Fruit fly (Drosophila melanogaster) whole organism, embryonic: ENCODE measurements around the gene mop.
A peak's percentile ranks its signal among the peaks of the same experiment; 100 is the strongest.

Source experiments
- Awh ChIP-seq: fragments of 200-800 bp; sonication (Bioruptor generic); IDR thresholded peaks from 2 replicates; pipeline ENCODE4, ENCODE4 v1.3.6; 2022; ENCODE audit warnings: missing biosample characterization, missing genetic modification characterization
- B-H1 ChIP-seq: fragments of 200-800 bp; sonication (Bioruptor generic); IDR thresholded peaks from 3 replicates; pipeline ENCODE4 v1.3.6; 2022; ENCODE audit warnings: missing biosample characterization, missing genetic modification characterization
- CG10147 ChIP-seq: fragments of 200-800 bp; sonication (Bioruptor generic); optimal IDR thresholded peaks from 2 replicates; lab custom pipeline; 2019; ENCODE audit warnings: missing biosample characterization, mild to moderate bottlenecking, missing genetic modification characterization, moderate library complexity
- CG11085 ChIP-seq: fragments of 200-800 bp; sonication (Bioruptor generic); IDR thresholded peaks from 2 replicates; pipeline ENCODE4 v1.3.6; 2022; ENCODE audit warnings: missing biosample characterization, missing genetic modification characterization
- CG13287 ChIP-seq: fragments of 200-800 bp; sonication (Bioruptor generic); IDR thresholded peaks from 2 replicates; pipeline ENCODE4 v1.3.6; 2022; ENCODE audit warnings: missing biosample characterization, missing genetic modification characterization; ENCODE audit not compliant: partially characterized antibody
- CG14667 ChIP-seq: fragments of 200-800 bp; sonication (Bioruptor generic); IDR thresholded peaks from 2 replicates; pipeline ENCODE4 v1.3.6; 2022; ENCODE audit warnings: missing biosample characterization, missing genetic modification characterization
- CG16863 ChIP-seq: fragments of 200-800 bp; sonication (Bioruptor generic); optimal IDR thresholded peaks from 3 replicates; lab custom pipeline; 2016; ENCODE audit warnings: missing biosample characterization, missing genetic modification characterization
- CG17186 ChIP-seq: fragments of 200-800 bp; sonication (Bioruptor generic); optimal IDR thresholded peaks from 3 replicates; lab custom pipeline; 2017; ENCODE audit warnings: missing biosample characterization, missing genetic modification reagents, missing genetic modification characterization
- CG32767 ChIP-seq: fragments of 200-800 bp; sonication (Bioruptor generic); IDR thresholded peaks from 2 replicates; pipeline ENCODE4 v1.3.6; 2022; ENCODE audit warnings: missing biosample characterization, missing genetic modification characterization
- CG33213 ChIP-seq: fragments of 200-800 bp; sonication (Bioruptor generic); optimal IDR thresholded peaks from 3 replicates; lab custom pipeline; 2016; ENCODE audit warnings: missing biosample characterization, missing genetic modification characterization
- CG34224 ChIP-seq: fragments of 200-800 bp; sonication (Bioruptor generic); IDR thresholded peaks from 3 replicates; pipeline ENCODE4 v1.3.6; 2022; ENCODE audit warnings: missing biosample characterization, missing genetic modification characterization; ENCODE audit not compliant: partially characterized antibody
- CG4404 ChIP-seq: fragments of 200-800 bp; sonication (Bioruptor generic); IDR thresholded peaks from 2 replicates; pipeline ENCODE4 v1.3.6; 2022; ENCODE audit warnings: missing biosample characterization, missing genetic modification characterization
- CG6689 ChIP-seq: fragments of 200-800 bp; sonication (Bioruptor generic); IDR thresholded peaks from 2 replicates; pipeline ENCODE4 v1.3.6; 2022; ENCODE audit warnings: missing biosample characterization, missing genetic modification characterization
- CG9215 ChIP-seq: fragments of 200-800 bp; sonication (Bioruptor generic); IDR thresholded peaks from 2 replicates; pipeline ENCODE4 v1.3.6; 2022; ENCODE audit warnings: missing biosample characterization, missing genetic modification characterization
- CG9876 ChIP-seq: fragments of 200-800 bp; sonication (Bioruptor generic); optimal IDR thresholded peaks from 2 replicates; lab custom pipeline; 2016; ENCODE audit warnings: missing biosample characterization, missing genetic modification characterization
- CHES-1-like ChIP-seq: fragments of 200-800 bp; sonication (Bioruptor generic); optimal IDR thresholded peaks from 2 replicates; lab custom pipeline; 2016; ENCODE audit warnings: missing biosample characterization, missing genetic modification characterization
- CkIIα-i1 ChIP-seq: fragments of 200-800 bp; sonication (Bioruptor generic); IDR thresholded peaks from 2 replicates; pipeline ENCODE4 v1.3.6; 2022; ENCODE audit warnings: missing biosample characterization, missing genetic modification characterization
- Dfd ChIP-seq, 2 experiments: fragments of >200 bp; optimal IDR thresholded peaks; 2 replicates each; lab custom pipeline; 2017; ENCODE audit warnings: missing biosample characterization in 2 of 2, missing genetic modification characterization in 2 of 2
- Drgx ChIP-seq: fragments of 200-800 bp; sonication (Bioruptor generic); IDR thresholded peaks from 2 replicates; pipeline ENCODE4 v1.3.6; 2022; ENCODE audit warnings: missing biosample characterization, missing genetic modification characterization
- HLH3B ChIP-seq: fragments of 200-800 bp; sonication (Bioruptor generic); IDR thresholded peaks from 2 replicates; pipeline ENCODE4 v1.3.6; 2022; ENCODE audit warnings: missing biosample characterization, missing genetic modification characterization
- Hsf ChIP-seq: fragments of 200-800 bp; sonication (Bioruptor generic); optimal IDR thresholded peaks from 3 replicates; lab custom pipeline; 2016; ENCODE audit warnings: missing biosample characterization, missing genetic modification characterization
- Lpt ChIP-seq: fragments of >200 bp; optimal IDR thresholded peaks from 2 replicates; lab custom pipeline; 2018; ENCODE audit warnings: missing biosample characterization, missing genetic modification characterization
- PHDP ChIP-seq: fragments of 200-800 bp; sonication (Bioruptor generic); optimal IDR thresholded peaks from 3 replicates; lab custom pipeline; 2018; ENCODE audit warnings: missing biosample characterization, mild to moderate bottlenecking, missing genetic modification characterization, moderate library complexity
- Scr ChIP-seq: fragments of 200-800 bp; sonication (Bioruptor generic); IDR thresholded peaks from 2 replicates; pipeline ENCODE4 v1.3.6; 2022; ENCODE audit warnings: missing biosample characterization, missing genetic modification characterization; ENCODE audit not compliant: partially characterized antibody
- Trl ChIP-seq, 3 experiments: fragments of >200 bp in 2 of 3; fragments of 200-800 bp in 1 of 3; sonication (Bioruptor generic) in 1 of 3; optimal IDR thresholded peaks; 2 replicates in 1 of 3; 3 replicates in 2 of 3; lab custom pipeline; 2016 to 2017; ENCODE audit warnings: missing biosample characterization in 1 of 3, missing genetic modification characterization in 1 of 3
- Xbp1 ChIP-seq: fragments of 200-800 bp; sonication (Bioruptor generic); optimal IDR thresholded peaks from 3 replicates; lab custom pipeline; 2016; ENCODE audit warnings: missing biosample characterization, mild to moderate bottlenecking, missing genetic modification characterization
- al ChIP-seq: fragments of 200-800 bp; sonication (Bioruptor generic); IDR thresholded peaks from 2 replicates; pipeline ENCODE4 v1.3.6; 2022; ENCODE audit warnings: missing biosample characterization, missing genetic modification characterization
- az2 ChIP-seq: fragments of 200-800 bp; sonication (Bioruptor generic); optimal IDR thresholded peaks from 3 replicates; lab custom pipeline; 2016; ENCODE audit warnings: missing biosample characterization, missing genetic modification characterization
- cato ChIP-seq: fragments of 200-800 bp; sonication (Bioruptor generic); optimal IDR thresholded peaks from 2 replicates; lab custom pipeline; 2016; ENCODE audit warnings: missing biosample characterization, missing genetic modification characterization, borderline replicate concordance
- chn ChIP-seq: fragments of 200-800 bp; sonication (Bioruptor generic); optimal IDR thresholded peaks from 2 replicates; lab custom pipeline; 2016; ENCODE audit warnings: missing biosample characterization, missing genetic modification characterization
- da ChIP-seq: fragments of 200-800 bp; sonication (Bioruptor generic); optimal IDR thresholded peaks from 2 replicates; lab custom pipeline; 2016; ENCODE audit warnings: missing biosample characterization, missing genetic modification characterization
- dmrt11E ChIP-seq: fragments of 200-800 bp; sonication (Bioruptor generic); optimal IDR thresholded peaks from 3 replicates; lab custom pipeline; 2018; ENCODE audit warnings: missing biosample characterization, mild to moderate bottlenecking, missing genetic modification characterization, moderate library complexity
- en ChIP-seq: fragments of 200-800 bp; sonication (Bioruptor generic); optimal IDR thresholded peaks from 2 replicates; lab custom pipeline; 2016; ENCODE audit warnings: missing biosample characterization, missing genetic modification characterization
- fru ChIP-seq: fragments of >200 bp; optimal IDR thresholded peaks from 2 replicates; lab custom pipeline; 2017
- gce ChIP-seq: fragments of 200-800 bp; sonication (Bioruptor generic); IDR thresholded peaks from 3 replicates; pipeline ENCODE4 v1.3.6; 2022; ENCODE audit warnings: missing biosample characterization, missing genetic modification characterization
- gt ChIP-seq: fragments of 200-800 bp; sonication (Bioruptor generic); IDR thresholded peaks from 2 replicates; pipeline ENCODE4 v1.3.6; 2022; ENCODE audit warnings: missing biosample characterization, missing genetic modification characterization
- ind ChIP-seq: fragments of 200-800 bp; sonication (Bioruptor generic); optimal IDR thresholded peaks from 3 replicates; lab custom pipeline; 2016; ENCODE audit warnings: missing biosample characterization, missing genetic modification characterization
- maf-S ChIP-seq: fragments of 200-800 bp; sonication (Bioruptor generic); optimal IDR thresholded peaks from 2 replicates; lab custom pipeline; 2016; ENCODE audit warnings: missing biosample characterization, missing genetic modification characterization
- nerfin-1 ChIP-seq: fragments of 200-800 bp; sonication (Bioruptor generic); optimal IDR thresholded peaks from 3 replicates; lab custom pipeline; 2019; ENCODE audit warnings: missing biosample characterization, mild to moderate bottlenecking, missing genetic modification characterization, moderate library complexity
- peb ChIP-seq: fragments of 200-800 bp; sonication (Bioruptor generic); IDR thresholded peaks from 2 replicates; pipeline ENCODE4 v1.3.6; 2022; ENCODE audit warnings: missing biosample characterization, missing genetic modification characterization
- pho ChIP-seq: fragments of 200-800 bp; sonication (Bioruptor generic); optimal IDR thresholded peaks from 2 replicates; lab custom pipeline; 2016; ENCODE audit warnings: missing biosample characterization, missing genetic modification characterization
- pzg ChIP-seq: fragments of 200-800 bp; sonication (Bioruptor generic); optimal IDR thresholded peaks from 3 replicates; lab custom pipeline; 2018; ENCODE audit warnings: missing biosample characterization, mild to moderate bottlenecking, missing genetic modification characterization, moderate library complexity
- row ChIP-seq: fragments of 200-800 bp; sonication (Bioruptor generic); IDR thresholded peaks from 3 replicates; pipeline ENCODE4 v1.3.6; 2022; ENCODE audit warnings: missing biosample characterization, missing genetic modification characterization
- slp2 ChIP-seq: fragments of 200-800 bp; sonication (Bioruptor generic); optimal IDR thresholded peaks from 2 replicates; lab custom pipeline; 2016; ENCODE audit warnings: missing biosample characterization, missing genetic modification characterization
- sna ChIP-seq: fragments of 200-800 bp; sonication (Bioruptor generic); IDR thresholded peaks from 2 replicates; pipeline ENCODE4 v1.3.6; 2022; ENCODE audit warnings: missing biosample characterization, missing genetic modification characterization; ENCODE audit not compliant: partially characterized antibody
- so ChIP-seq: fragments of 200-800 bp; sonication (Bioruptor generic); IDR thresholded peaks from 3 replicates; pipeline ENCODE4 v1.3.6; 2022; ENCODE audit warnings: missing biosample characterization, missing genetic modification characterization
- tll ChIP-seq, 2 experiments: fragments of 200-800 bp in 1 of 2; fragments of >200 bp in 1 of 2; sonication (Bioruptor generic) in 1 of 2; optimal IDR thresholded peaks; 2 replicates each; lab custom pipeline; 2017 to 2019; ENCODE audit warnings: missing biosample characterization in 2 of 2, missing genetic modification characterization in 2 of 2, mild to moderate bottlenecking in 1 of 2, moderate library complexity in 1 of 2
- vfl ChIP-seq: fragments of 200-800 bp; sonication (Bioruptor generic); optimal IDR thresholded peaks from 2 replicates; lab custom pipeline; 2016; ENCODE audit warnings: missing biosample characterization, missing genetic modification characterization
- wek ChIP-seq: fragments of 200-800 bp; sonication (Bioruptor generic); optimal IDR thresholded peaks from 3 replicates; lab custom pipeline; 2018; ENCODE audit warnings: missing biosample characterization, mild to moderate bottlenecking, missing genetic modification characterization, moderate library complexity

The mop gene

dm6 chr3L:14757464-14758384, 18.2 kb downstream of the mop start, which contains the start of gene CG42507 (continued):
- no peak for TF ChIP-seq CkIIα-i1
- TF ChIP-seq CG13287 (GFP tag; lab: Robert Waterston, UW), result peak; percentile 54
- peak; percentile 2 for TF ChIP-seq pho
- no peak for TF ChIP-seq cato (GFP tag; lab: Kevin White, UChicago)
- peak in 1 of 2 experiments; percentile 82 for TF ChIP-seq tll (GFP tag; optimal IDR thresholded peaks at IDR 0.05; lab: Kevin White, UChicago)
- no peak for TF ChIP-seq Dfd (GFP tag; optimal IDR thresholded peaks at IDR 0.05; lab: Kevin White, UChicago)
- peak; percentile 59 for TF ChIP-seq CG6689 (GFP tag; lab: Robert Waterston, UW)
- no peak for TF ChIP-seq da (GFP tag; lab: Kevin White, UChicago)
- peak; percentile 44 for TF ChIP-seq CHES-1-like (GFP tag; lab: Kevin White, UChicago)
- no peak for TF ChIP-seq al (GFP tag; lab: Robert Waterston, UW)
- no peak for TF ChIP-seq az2
- peak; percentile 24; the same call in 1 of the 2 replicates for TF ChIP-seq sna (GFP tag; lab: Robert Waterston, UW)
- no peak for TF ChIP-seq ind (GFP tag; lab: Kevin White, UChicago)
- no peak for TF ChIP-seq vfl (GFP tag; lab: Kevin White, UChicago)
- TF ChIP-seq CG17186, result no peak
- no peak for TF ChIP-seq CG16863 (GFP tag; lab: Kevin White, UChicago)
- TF ChIP-seq Lpt, result no peak
- peak; percentile 23; the same call in 1 of the 2 replicates for TF ChIP-seq HLH3B (GFP tag; lab: Robert Waterston, UW)
- TF ChIP-seq en (GFP tag; lab: Kevin White, UChicago), result no peak
- peak; percentile 21 for TF ChIP-seq chn (GFP tag; lab: Kevin White, UChicago)
- TF ChIP-seq wek, result peak; percentile 55
- no peak for TF ChIP-seq fru (lab: Kevin White, UChicago)
- TF ChIP-seq CG14667 (GFP tag; lab: Robert Waterston, UW), result no peak
- TF ChIP-seq CG4404, result no peak
- peak; percentile 47 for TF ChIP-seq row (GFP tag; lab: Robert Waterston, UW)
- no peak for TF ChIP-seq CG33213 (GFP tag; lab: Kevin White, UChicago)
- no peak for TF ChIP-seq nerfin-1
- peak; percentile 98 for TF ChIP-seq CG9215
- TF ChIP-seq slp2 (GFP tag; lab: Kevin White, UChicago), result no peak
- 0 out of 2 replicates have a peak, but pooled peaks have one; percentile 8 for TF ChIP-seq Drgx (GFP tag; lab: Robert Waterston, UW)
- TF ChIP-seq dmrt11E (tag; lab: Kevin White, UChicago), result no peak
- TF ChIP-seq peb (GFP tag; lab: Robert Waterston, UW), result no peak
- TF ChIP-seq Trl (optimal IDR thresholded peaks at IDR 0.05; lab: Kevin White, UChicago), result peak; percentile 95 to 98
- TF ChIP-seq Trl (GFP tag; optimal IDR thresholded peaks at IDR 0.05; lab: Kevin White, UChicago), result peak; percentile 59
- TF ChIP-seq gce (GFP tag; lab: Robert Waterston, UW), result no peak; the same call in 2 of the 3 replicates
- TF ChIP-seq maf-S, result no peak
- TF ChIP-seq PHDP (tag; lab: Kevin White, UChicago), result peak; percentile 49
- TF ChIP-seq Scr (GFP tag; lab: Robert Waterston, UW), result peak; percentile 45
- TF ChIP-seq CG9876 (GFP tag; lab: Kevin White, UChicago), result no peak
- peak; percentile 74 for TF ChIP-seq CG34224 (GFP tag; lab: Robert Waterston, UW)
- TF ChIP-seq CG11085 (GFP tag; lab: Robert Waterston, UW), result no peak
- peak; percentile 24 for TF ChIP-seq CG10147
- peak; percentile 70; the same call in 1 of the 2 replicates for TF ChIP-seq CG32767 (GFP tag; lab: Robert Waterston, UW)
- no peak for TF ChIP-seq Hsf (GFP tag; lab: Kevin White, UChicago)
- no peak; the same call in 1 of the 3 replicates for TF ChIP-seq so
- no peak for TF ChIP-seq Awh (GFP tag; lab: Robert Waterston, UW)
- no peak for TF ChIP-seq B-H1
- peak; percentile 5 for TF ChIP-seq pzg (GFP tag; lab: Kevin White, UChicago)
- no peak for TF ChIP-seq Xbp1 (GFP tag; lab: Kevin White, UChicago)
- no peak for TF ChIP-seq gt (GFP tag; lab: Robert Waterston, UW)
